Fruit fly (Drosophila melanogaster) whole organism, embryonic: ENCODE measurements around the gene CG4230.
A peak's percentile ranks its signal among the peaks of the same experiment; 100 is the strongest.

Experiments
- ATbp ChIP-seq: fragments of 200-800 bp; sonication (Bioruptor generic); optimal IDR thresholded peaks from 2 replicates; lab custom pipeline; 2017; ENCODE audit warnings: missing biosample characterization, mild to moderate bottlenecking, missing genetic modification characterization, missing genetic modification reagents
- Bdp1 ChIP-seq: fragments of 200-800 bp; sonication (Bioruptor generic); optimal IDR thresholded peaks from 3 replicates; lab custom pipeline; 2016; ENCODE audit warnings: missing biosample characterization, missing genetic modification characterization
- BtbVII ChIP-seq: fragments of 200-800 bp; sonication (Bioruptor generic); optimal IDR thresholded peaks from 3 replicates; lab custom pipeline; 2017; ENCODE audit warnings: missing biosample characterization, mild to moderate bottlenecking, missing genetic modification characterization
- CG11085 ChIP-seq: fragments of 200-800 bp; sonication (Bioruptor generic); IDR thresholded peaks from 2 replicates; pipeline ENCODE4 v1.3.6; 2022; ENCODE audit warnings: missing biosample characterization, missing genetic modification characterization
- CG11093 ChIP-seq: fragments of 200-800 bp; sonication (Bioruptor generic); IDR thresholded peaks from 3 replicates; pipeline ENCODE4 v1.3.6; 2022; ENCODE audit warnings: missing biosample characterization, missing genetic modification characterization
- CG12769 ChIP-seq: fragments of 200-800 bp; sonication (Bioruptor generic); optimal IDR thresholded peaks from 2 replicates; lab custom pipeline; 2019; ENCODE audit warnings: missing biosample characterization, mild to moderate bottlenecking, missing genetic modification characterization, moderate library complexity
- CG13296 ChIP-seq: fragments of 200-800 bp; sonication (Bioruptor generic); optimal IDR thresholded peaks from 3 replicates; lab custom pipeline; 2018; ENCODE audit warnings: missing biosample characterization, mild to moderate bottlenecking, missing genetic modification characterization
- CG1602 ChIP-seq: fragments of 200-800 bp; sonication (Bioruptor generic); optimal IDR thresholded peaks from 3 replicates; lab custom pipeline; 2016; ENCODE audit warnings: missing biosample characterization, missing genetic modification characterization
- CG1792 ChIP-seq: fragments of 200-800 bp; sonication (Bioruptor generic); optimal IDR thresholded peaks from 2 replicates; lab custom pipeline; 2016; ENCODE audit warnings: missing biosample characterization, missing genetic modification characterization
- CG18476 ChIP-seq: fragments of 200-800 bp; sonication (Bioruptor generic); optimal IDR thresholded peaks from 2 replicates; lab custom pipeline; 2016; ENCODE audit warnings: missing biosample characterization, mild to moderate bottlenecking, missing genetic modification characterization
- CG18599 ChIP-seq: fragments of 200-800 bp; sonication (Bioruptor generic); optimal IDR thresholded peaks from 3 replicates; lab custom pipeline; 2017; ENCODE audit warnings: missing biosample characterization, missing genetic modification characterization, mild to moderate bottlenecking, moderate library complexity, missing genetic modification reagents
- CG18764 ChIP-seq: fragments of 200-800 bp; sonication (Bioruptor generic); optimal IDR thresholded peaks from 3 replicates; lab custom pipeline; 2016; ENCODE audit warnings: missing biosample characterization, missing genetic modification characterization
- CG2116 ChIP-seq: fragments of 200-800 bp; sonication (Bioruptor generic); optimal IDR thresholded peaks from 3 replicates; lab custom pipeline; 2018; ENCODE audit warnings: missing biosample characterization, mild to moderate bottlenecking, missing genetic modification characterization
- CG2889 ChIP-seq: fragments of 200-800 bp; sonication (Bioruptor generic); IDR thresholded peaks from 3 replicates; pipeline ENCODE4 v1.3.6; 2022; ENCODE audit warnings: missing biosample characterization, missing genetic modification characterization
- CG3065 ChIP-seq: fragments of 200-800 bp; sonication (Bioruptor generic); optimal IDR thresholded peaks from 2 replicates; lab custom pipeline; 2016; ENCODE audit warnings: missing biosample characterization, missing genetic modification characterization
- CG4707 ChIP-seq: fragments of 200-800 bp; sonication (Bioruptor generic); optimal IDR thresholded peaks from 2 replicates; lab custom pipeline; 2018; ENCODE audit warnings: missing biosample characterization, mild to moderate bottlenecking, missing genetic modification characterization, moderate library complexity
- CG5953 ChIP-seq: fragments of 200-800 bp; sonication (Bioruptor generic); IDR thresholded peaks from 2 replicates; pipeline ENCODE4 v1.3.6; 2022; ENCODE audit warnings: missing biosample characterization, missing genetic modification characterization
- CG6254 ChIP-seq: fragments of 200-800 bp; sonication (Bioruptor generic); optimal IDR thresholded peaks from 3 replicates; lab custom pipeline; 2017; ENCODE audit warnings: mild to moderate bottlenecking, missing biosample characterization, missing genetic modification reagents, missing genetic modification characterization
- CG6272 ChIP-seq: fragments of 200-800 bp; sonication (Bioruptor generic); IDR thresholded peaks from 2 replicates; pipeline ENCODE4 v1.3.6; 2022; ENCODE audit warnings: missing biosample characterization, missing genetic modification characterization
- CHES-1-like ChIP-seq: fragments of 200-800 bp; sonication (Bioruptor generic); optimal IDR thresholded peaks from 2 replicates; lab custom pipeline; 2016; ENCODE audit warnings: missing biosample characterization, missing genetic modification characterization
- CrebB ChIP-seq: fragments of 200-800 bp; sonication (Bioruptor generic); optimal IDR thresholded peaks from 3 replicates; lab custom pipeline; 2018; ENCODE audit warnings: missing biosample characterization, mild to moderate bottlenecking, missing genetic modification characterization
- Deaf1 ChIP-seq: fragments of 200-800 bp; optimal IDR thresholded peaks from 3 replicates; lab custom pipeline; 2019; ENCODE audit warnings: missing biosample characterization, mild to moderate bottlenecking, missing genetic modification characterization, moderate library complexity
- Dfd ChIP-seq, 2 experiments: fragments of >200 bp; optimal IDR thresholded peaks; 2 replicates each; lab custom pipeline; 2017; ENCODE audit warnings: missing biosample characterization in 2 of 2, missing genetic modification characterization in 2 of 2
- HLH3B ChIP-seq: fragments of 200-800 bp; sonication (Bioruptor generic); IDR thresholded peaks from 2 replicates; pipeline ENCODE4 v1.3.6; 2022; ENCODE audit warnings: missing biosample characterization, missing genetic modification characterization
- HLHmδ ChIP-seq: fragments of 200-800 bp; sonication (Bioruptor generic); optimal IDR thresholded peaks from 2 replicates; lab custom pipeline; 2018; ENCODE audit warnings: missing biosample characterization, mild to moderate bottlenecking, missing genetic modification characterization, moderate library complexity
- Hmx ChIP-seq: fragments of 200-800 bp; sonication (Bioruptor generic); optimal IDR thresholded peaks from 2 replicates; lab custom pipeline; 2016; ENCODE audit warnings: missing biosample characterization, missing genetic modification characterization
- Lhr ChIP-seq: fragments of 200-800 bp; sonication (Bioruptor generic); optimal IDR thresholded peaks from 3 replicates; lab custom pipeline; 2017; ENCODE audit warnings: mild to moderate bottlenecking, missing biosample characterization, missing genetic modification reagents, missing genetic modification characterization
- Med ChIP-seq: fragments of 200-800 bp; sonication (Bioruptor generic); peaks from one replicate; lab custom pipeline; 2016; ENCODE audit warnings: missing biosample characterization, missing genetic modification characterization, mild to moderate bottlenecking, inconsistent platforms, moderate library complexity
- Poxn ChIP-seq: fragments of 200-800 bp; sonication (Bioruptor generic); IDR thresholded peaks from 2 replicates; pipeline ENCODE4 v1.3.6; 2022; ENCODE audit warnings: missing biosample characterization, missing genetic modification characterization
- Rx ChIP-seq: fragments of 200-800 bp; sonication (Bioruptor generic); IDR thresholded peaks from 2 replicates; pipeline ENCODE4 v1.3.6; 2022; ENCODE audit warnings: missing biosample characterization, missing genetic modification characterization
- Sox100B ChIP-seq: fragments of 200-800 bp; sonication (Bioruptor generic); optimal IDR thresholded peaks from 3 replicates; lab custom pipeline; 2018; ENCODE audit warnings: missing biosample characterization, mild to moderate bottlenecking, missing genetic modification characterization
- ab ChIP-seq: fragments of 200-800 bp; sonication (Bioruptor generic); optimal IDR thresholded peaks from 2 replicates; lab custom pipeline; 2016; ENCODE audit warnings: missing biosample characterization, missing genetic modification characterization
- ato ChIP-seq: fragments of 200-800 bp; sonication (Bioruptor generic); IDR thresholded peaks from 2 replicates; pipeline ENCODE4 v1.3.6; 2022; ENCODE audit warnings: missing biosample characterization, missing genetic modification characterization; ENCODE audit not compliant: partially characterized antibody
- cg ChIP-seq: fragments of 200-800 bp; sonication (Bioruptor generic); optimal IDR thresholded peaks from 3 replicates; lab custom pipeline; 2019; ENCODE audit warnings: missing biosample characterization, mild to moderate bottlenecking, missing genetic modification characterization, moderate library complexity
- chm ChIP-seq: fragments of 200-800 bp; sonication (Bioruptor generic); IDR thresholded peaks from 2 replicates; pipeline ENCODE4 v1.3.6; 2022; ENCODE audit warnings: missing biosample characterization, missing genetic modification characterization
- dan ChIP-seq: fragments of 200-800 bp; sonication (Bioruptor generic); IDR thresholded peaks from 2 replicates; pipeline ENCODE4 v1.3.6; 2022; ENCODE audit warnings: missing biosample characterization, missing genetic modification characterization
- eve ChIP-seq, 2 experiments: fragments of >200 bp; optimal IDR thresholded peaks; 2 replicates each; lab custom pipeline; 2017; ENCODE audit warnings: missing biosample characterization in 2 of 2, missing genetic modification characterization in 2 of 2
- exex ChIP-seq: fragments of 200-800 bp; sonication (Bioruptor generic); optimal IDR thresholded peaks from 4 replicates; lab custom pipeline; 2018; ENCODE audit warnings: missing biosample characterization, mild to moderate bottlenecking, missing genetic modification characterization, moderate library complexity
- fru ChIP-seq: fragments of >200 bp; optimal IDR thresholded peaks from 2 replicates; lab custom pipeline; 2017
- gem ChIP-seq: fragments of 200-800 bp; sonication (Bioruptor generic); optimal IDR thresholded peaks from 2 replicates; lab custom pipeline; 2019; ENCODE audit warnings: missing biosample characterization, mild to moderate bottlenecking, missing genetic modification characterization, moderate library complexity
- insv ChIP-seq, 2 experiments: fragments of 200-800 bp; sonication (Bioruptor generic); optimal IDR thresholded peaks; 3 replicates each; lab custom pipeline; 2016 to 2018; ENCODE audit warnings: missing biosample characterization in 2 of 2, missing genetic modification characterization in 2 of 2
- lmd ChIP-seq: fragments of 200-800 bp; sonication (Bioruptor generic); IDR thresholded peaks from 2 replicates; pipeline ENCODE4 v1.3.6; 2022; ENCODE audit warnings: missing biosample characterization, missing genetic modification characterization
- mirr ChIP-seq: fragments of 200-800 bp; sonication (Bioruptor generic); optimal IDR thresholded peaks from 3 replicates; lab custom pipeline; 2018; ENCODE audit warnings: missing biosample characterization, mild to moderate bottlenecking, missing genetic modification characterization
- oc ChIP-seq: fragments of 200-800 bp; sonication (Bioruptor generic); optimal IDR thresholded peaks from 2 replicates; lab custom pipeline; 2018; ENCODE audit warnings: missing biosample characterization, mild to moderate bottlenecking, missing genetic modification characterization, moderate library complexity
- ranshi ChIP-seq: fragments of 200-800 bp; sonication (Bioruptor generic); IDR thresholded peaks from 2 replicates; pipeline ENCODE4 v1.3.6; 2022; ENCODE audit warnings: missing biosample characterization, missing genetic modification characterization
- scrt ChIP-seq: fragments of 200-800 bp; sonication (Bioruptor generic); optimal IDR thresholded peaks from 2 replicates; lab custom pipeline; 2018; ENCODE audit warnings: missing biosample characterization, mild to moderate bottlenecking, missing genetic modification characterization, moderate library complexity
- shn ChIP-seq: fragments of 200-800 bp; sonication (Bioruptor generic); optimal IDR thresholded peaks from 3 replicates; lab custom pipeline; 2016; ENCODE audit warnings: missing biosample characterization, missing genetic modification characterization
- vnd ChIP-seq: fragments of 200-800 bp; sonication (Bioruptor generic); IDR thresholded peaks from 3 replicates; pipeline ENCODE4 v1.3.6; 2022; ENCODE audit warnings: missing biosample characterization, missing genetic modification characterization; ENCODE audit not compliant: partially characterized antibody
- wdn ChIP-seq: fragments of 200-800 bp; sonication (Bioruptor generic); IDR thresholded peaks from 2 replicates; pipeline ENCODE4 v1.3.6; 2022; ENCODE audit warnings: missing biosample characterization, missing genetic modification characterization
- wor ChIP-seq: fragments of 200-800 bp; sonication (Bioruptor generic); IDR thresholded peaks from 2 replicates; pipeline ENCODE4 v1.3.6; 2022; ENCODE audit warnings: missing biosample characterization, missing genetic modification characterization
- zfh1 ChIP-seq: fragments of 200-800 bp; sonication (Bioruptor generic); IDR thresholded peaks from 3 replicates; pipeline ENCODE4 v1.3.6; 2022; ENCODE audit warnings: missing biosample characterization, missing genetic modification characterization

CG4230 gene

DNA sequence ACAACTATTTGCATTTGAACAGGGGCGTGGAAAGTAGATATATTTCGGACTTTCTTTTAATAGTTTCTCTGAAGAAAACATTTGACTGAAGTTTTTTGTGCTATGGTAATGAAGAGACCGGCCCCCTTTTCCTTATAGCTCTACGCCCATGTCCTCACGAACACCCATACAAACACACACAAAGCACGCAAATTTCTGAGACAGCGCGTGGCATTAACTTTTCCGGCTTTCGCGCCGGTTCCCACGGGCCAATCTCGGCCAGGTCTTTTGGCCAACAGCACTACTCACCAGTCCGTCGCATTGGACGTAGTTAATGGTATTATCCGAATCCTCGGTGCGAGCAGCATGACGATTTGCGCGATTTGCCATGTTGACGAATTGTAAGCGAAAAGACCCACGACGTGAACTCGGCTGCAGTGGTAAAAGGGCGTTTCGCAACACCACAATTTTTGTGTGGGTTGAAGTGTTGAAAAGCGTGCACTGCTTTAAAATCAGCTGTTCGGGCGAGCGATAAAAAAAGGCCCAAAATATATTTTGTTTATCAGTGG is 43.6 kb upstream of the CG4230 start, which contains the start of gene senju (continued):
- TF ChIP-seq ab: peak; percentile 61
- TF ChIP-seq insv (GFP tag; optimal IDR thresholded peaks at IDR 0.05; lab: Kevin White, UChicago): peak in 1 of 2 experiments; percentile 64
- TF ChIP-seq CG2889 (GFP tag; lab: Robert Waterston, UW): peak; percentile 71
- TF ChIP-seq ato (GFP tag; lab: Robert Waterston, UW): peak; percentile 66
- TF ChIP-seq dan (GFP tag; lab: Robert Waterston, UW): no peak
- peak; percentile 63 for TF ChIP-seq Lhr (GFP tag; lab: Kevin White, UChicago)
- TF ChIP-seq Dfd (GFP tag; optimal IDR thresholded peaks at IDR 0.05; lab: Kevin White, UChicago): no peak
- peak; percentile 87 for TF ChIP-seq Rx (GFP tag; lab: Robert Waterston, UW)
- TF ChIP-seq eve (GFP tag; optimal IDR thresholded peaks at IDR 0.05; lab: Kevin White, UChicago): no peak
- TF ChIP-seq CG6272 (GFP tag; lab: Robert Waterston, UW): 0 out of 2 replicates have a peak, but pooled peaks have one; percentile 27
- no peak for TF ChIP-seq wor (GFP tag; lab: Robert Waterston, UW)
- peak; percentile 66 for TF ChIP-seq wdn
- peak; percentile 39 for TF ChIP-seq exex (tag; lab: Kevin White, UChicago)
- TF ChIP-seq Hmx: peak; percentile 53
- peak; percentile 86 for TF ChIP-seq Deaf1 (tag; lab: Kevin White, UChicago)
- peak; percentile 75 for TF ChIP-seq CG6254
- TF ChIP-seq Bdp1: peak; percentile 78
- peak; percentile 86 for TF ChIP-seq shn
- peak; percentile 84 for TF ChIP-seq BtbVII (GFP tag; lab: Kevin White, UChicago)
- TF ChIP-seq gem: peak; percentile 91
- TF ChIP-seq Poxn (GFP tag; lab: Robert Waterston, UW): no peak
- peak; percentile 90 for TF ChIP-seq CG18599
- peak; percentile 62; the same call in 1 of the 2 replicates for TF ChIP-seq CG5953 (GFP tag; lab: Robert Waterston, UW)
- peak; percentile 69 for TF ChIP-seq CG1602 (GFP tag; lab: Kevin White, UChicago)
- TF ChIP-seq ATbp (GFP tag; lab: Kevin White, UChicago): peak; percentile 87
- peak; percentile 83; the same call in 2 of the 3 replicates for TF ChIP-seq zfh1 (GFP tag; lab: Robert Waterston, UW)
- TF ChIP-seq chm (GFP tag; lab: Robert Waterston, UW): peak; percentile 87
- TF ChIP-seq CG4707 (GFP tag; lab: Kevin White, UChicago): peak; percentile 65
- TF ChIP-seq CG1792 (GFP tag; lab: Kevin White, UChicago): peak; percentile 60
- TF ChIP-seq scrt: peak; percentile 65
- TF ChIP-seq CG2116 (GFP tag; lab: Kevin White, UChicago): peak; percentile 67
- TF ChIP-seq lmd: peak; percentile 86
- TF ChIP-seq CrebB (tag; lab: Kevin White, UChicago): peak; percentile 69
- TF ChIP-seq mirr (GFP tag; lab: Kevin White, UChicago): peak; percentile 84
- TF ChIP-seq HLH3B (GFP tag; lab: Robert Waterston, UW): peak; percentile 78
- TF ChIP-seq CG18476: peak; percentile 76
- peak; percentile 76 for TF ChIP-seq HLHmδ (GFP tag; lab: Kevin White, UChicago)
- peak; percentile 98 for TF ChIP-seq Med (GFP tag; lab: Kevin White, UChicago)
- peak; percentile 82 for TF ChIP-seq CG12769 (tag; lab: Kevin White, UChicago)
- peak; percentile 61; the same call in 2 of the 3 replicates for TF ChIP-seq CG11093 (GFP tag; lab: Robert Waterston, UW)
- TF ChIP-seq vnd (GFP tag; lab: Robert Waterston, UW): peak; percentile 23; the same call in 1 of the 3 replicates
- TF ChIP-seq cg (GFP tag; lab: Kevin White, UChicago): peak; percentile 93
- peak; percentile 72 for TF ChIP-seq CG3065
- peak; percentile 51 for TF ChIP-seq CG11085 (GFP tag; lab: Robert Waterston, UW)
- TF ChIP-seq oc (tag; lab: Kevin White, UChicago): peak; percentile 39
- TF ChIP-seq fru (lab: Kevin White, UChicago): no peak
- peak; percentile 74 for TF ChIP-seq CG18764
- peak; percentile 69 for TF ChIP-seq Sox100B (GFP tag; lab: Kevin White, UChicago)
- peak; percentile 85 for TF ChIP-seq ranshi (GFP tag; lab: Robert Waterston, UW)
- peak; percentile 80 for TF ChIP-seq CG13296 (GFP tag; lab: Kevin White, UChicago)
- TF ChIP-seq CHES-1-like (GFP tag; lab: Kevin White, UChicago): peak; percentile 96
